Fruit fly (Drosophila melanogaster): ENCODE results near the gene OtopLa.

The OtopLa gene

DNA sequence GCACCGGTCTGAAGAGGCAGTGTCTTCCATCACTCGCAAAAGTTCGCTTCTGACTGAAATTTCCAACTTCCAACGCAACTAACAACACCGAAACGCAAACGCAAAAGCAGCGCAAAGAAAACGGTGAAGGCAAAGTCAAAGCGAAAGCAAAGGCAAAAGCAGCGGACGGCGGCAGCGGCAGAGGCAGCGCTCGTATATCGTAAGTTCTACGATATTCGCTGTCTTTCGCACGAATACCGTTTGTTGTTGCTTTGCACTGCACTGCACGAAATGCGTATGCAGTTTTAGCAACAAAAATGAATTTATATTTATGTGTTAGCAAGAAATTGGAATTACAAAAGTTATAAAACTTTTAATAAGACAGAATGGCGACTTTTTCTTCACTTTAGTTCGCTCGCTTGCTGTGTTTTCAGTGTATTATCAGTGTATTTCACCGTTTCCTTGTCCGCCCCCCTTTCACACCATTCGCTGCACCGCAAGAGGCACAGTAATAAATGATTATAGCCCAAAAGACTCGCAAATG is at the start of gene OtopLa (continued):
- TF ChIP-seq her (GFP tag; optimal IDR thresholded peaks at IDR 0.05) (peak; percentile 66), jumu (GFP tag; optimal IDR thresholded peaks at IDR 0.05) (peak; percentile 80), fru (optimal IDR thresholded peaks at IDR 0.05) (no peak), wdn (GFP tag; IDR thresholded peaks at IDR 0.05) (peak; percentile 60; the same call in 1 of the 2 replicates), otp (GFP tag; IDR thresholded peaks at IDR 0.05) (peak; percentile 87), D19B (GFP tag; optimal IDR thresholded peaks at IDR 0.05) (peak; percentile 55), CG2116 (GFP tag; optimal IDR thresholded peaks at IDR 0.05) (peak; percentile 27), phol (tag; optimal IDR thresholded peaks at IDR 0.05) (peak; percentile 87), CG9609 (GFP tag; optimal IDR thresholded peaks at IDR 0.05) (peak; percentile 71), Dll (GFP tag; IDR thresholded peaks at IDR 0.05; ENCODE audit: partially characterized antibody) (no peak), Hr3 (GFP tag; optimal IDR thresholded peaks at IDR 0.05) (peak; percentile 71), CG9215 (GFP tag; IDR thresholded peaks at IDR 0.05) (peak; percentile 68), CG10959 (GFP tag; IDR thresholded peaks at IDR 0.05) (peak; percentile 80), kni (GFP tag; optimal IDR thresholded peaks at IDR 0.05) (no peak), sr (GFP tag; IDR thresholded peaks at IDR 0.05) (peak; percentile 49; the same call in 1 of the 3 replicates), row (GFP tag; IDR thresholded peaks at IDR 0.05) (peak; percentile 84), Mrtf (GFP tag; IDR thresholded peaks at IDR 0.05) (peak; percentile 73), sima (GFP tag; optimal IDR thresholded peaks at IDR 0.05) (peak; percentile 54), Hand (GFP tag; optimal IDR thresholded peaks at IDR 0.05) (peak; percentile 66), sens (GFP tag) (peak; percentile 99), ind (GFP tag; optimal IDR thresholded peaks at IDR 0.05) (peak; percentile 81), rib (GFP tag; IDR thresholded peaks at IDR 0.05) (0 out of 2 replicates have a peak, but pooled peaks have one; percentile 52), Abd-B (GFP tag; optimal IDR thresholded peaks at IDR 0.05) (peak; percentile 78), fd96Cb (tag; optimal IDR thresholded peaks at IDR 0.05) (peak; percentile 79), CG17385 (GFP tag; optimal IDR thresholded peaks at IDR 0.05) (peak; percentile 79), prd (optimal IDR thresholded peaks at IDR 0.05) (no peak), prd (GFP tag; IDR thresholded peaks at IDR 0.05) (peak; percentile 87), CG2875 (GFP tag; optimal IDR thresholded peaks at IDR 0.05) (peak; percentile 84), Hr39 (optimal IDR thresholded peaks at IDR 0.05) (no peak), CG14860 (GFP tag; IDR thresholded peaks at IDR 0.05; ENCODE audit: partially characterized antibody) (no peak), CG4820 (GFP tag; optimal IDR thresholded peaks at IDR 0.05) (peak; percentile 85), Ets97D (GFP tag; optimal IDR thresholded peaks at IDR 0.05) (peak; percentile 56), HLH3B (GFP tag; IDR thresholded peaks at IDR 0.05) (peak; percentile 90), Neu2 (GFP tag; optimal IDR thresholded peaks at IDR 0.05; ENCODE audit: borderline replicate concordance) (no peak), CG8388 (GFP tag; optimal IDR thresholded peaks at IDR 0.05) (peak; percentile 81), CG6175 (GFP tag; IDR thresholded peaks at IDR 0.05) (peak; percentile 50; the same call in 1 of the 3 replicates), h (optimal IDR thresholded peaks at IDR 0.05) (no peak), nerfin-1 (tag; optimal IDR thresholded peaks at IDR 0.05) (peak; percentile 74), Sox102F (GFP tag; optimal IDR thresholded peaks at IDR 0.05) (peak; percentile 87), Aef1 (GFP tag; IDR thresholded peaks at IDR 0.05) (peak; percentile 75), insv (GFP tag; optimal IDR thresholded peaks at IDR 0.05) (no peak), CG15479 (GFP tag; optimal IDR thresholded peaks at IDR 0.05) (no peak), B-H1 (GFP tag; IDR thresholded peaks at IDR 0.05) (peak; percentile 71), CG16779 (GFP tag; IDR thresholded peaks at IDR 0.05) (peak; percentile 62; the same call in 1 of the 2 replicates), CG31365 (tag; optimal IDR thresholded peaks at IDR 0.05) (peak; percentile 38), CG15514 (GFP tag; optimal IDR thresholded peaks at IDR 0.05) (peak; percentile 65), CG15073 (GFP tag; optimal IDR thresholded peaks at IDR 0.05) (peak; percentile 1), bowl (GFP tag; IDR thresholded peaks at IDR 0.05) (peak; percentile 77), ttk (GFP tag; IDR thresholded peaks at IDR 0.05) (peak; percentile 89), CG12299 (tag; optimal IDR thresholded peaks at IDR 0.05) (peak; percentile 71), ase (GFP tag; IDR thresholded peaks at IDR 0.05) (peak; percentile 82), abd-A (tag; optimal IDR thresholded peaks at IDR 0.05) (no peak)
